Worm (Caenorhabditis elegans) whole organism, L2 larva: Measurements from ENCODE around the gene clec-252.

Experiments
- C34F6.9 ChIP-seq: fragments of 150-350 bp; optimal IDR thresholded peaks from 2 replicates; lab custom pipeline; 2014; ENCODE audit warnings: missing biosample characterization, missing genetic modification characterization
- R02D3.7 ChIP-seq: fragments of 150-350 bp; optimal IDR thresholded peaks from 2 replicates; lab custom pipeline; 2014; ENCODE audit warnings: missing biosample characterization, missing genetic modification characterization
- Y55F3AM.14 ChIP-seq: fragments of 200-800 bp; sonication (Bioruptor generic); optimal IDR thresholded peaks from 2 replicates; lab custom pipeline; 2018; ENCODE audit warnings: mild to moderate bottlenecking, missing genetic modification characterization, missing compliant biosample characterization
- ZK546.5 ChIP-seq: sonication (generic microtip); optimal IDR thresholded peaks from 2 replicates; lab custom pipeline; 2017; ENCODE audit warnings: missing biosample characterization, missing genetic modification characterization
- alr-1 ChIP-seq: fragments of 150-350 bp; optimal IDR thresholded peaks from 2 replicates; lab custom pipeline; 2014; ENCODE audit warnings: missing biosample characterization, missing genetic modification characterization
- aly-2 ChIP-seq: fragments of 150-350 bp; optimal IDR thresholded peaks from 2 replicates; lab custom pipeline; 2014; ENCODE audit warnings: missing biosample characterization, missing genetic modification characterization
- ceh-16 ChIP-seq: fragments of 150-350 bp; optimal IDR thresholded peaks from 2 replicates; lab custom pipeline; 2014; ENCODE audit warnings: missing biosample characterization, missing genetic modification characterization
- ceh-82 ChIP-seq: fragments of 150-350 bp; optimal IDR thresholded peaks from 2 replicates; lab custom pipeline; 2014; ENCODE audit warnings: missing biosample characterization, missing genetic modification characterization
- dmd-4 ChIP-seq: sonication (generic microtip); optimal IDR thresholded peaks from 2 replicates; lab custom pipeline; 2017; ENCODE audit warnings: missing biosample characterization, missing genetic modification characterization
- egl-27 ChIP-seq: sonication (generic microtip); optimal IDR thresholded peaks from 3 replicates; lab custom pipeline; 2017; ENCODE audit warnings: missing biosample characterization, missing genetic modification reagents, missing genetic modification characterization
- elt-1 ChIP-seq: fragments of 150-350 bp; optimal IDR thresholded peaks from 2 replicates; lab custom pipeline; 2014; ENCODE audit warnings: missing biosample characterization, missing genetic modification characterization
- elt-3 ChIP-seq: sonication (generic microtip); optimal IDR thresholded peaks from 2 replicates; lab custom pipeline; 2017; ENCODE audit warnings: missing biosample characterization, missing genetic modification characterization
- fos-1 ChIP-seq: fragments of 150-350 bp; optimal IDR thresholded peaks from 2 replicates; lab custom pipeline; 2014; ENCODE audit warnings: missing biosample characterization, missing genetic modification characterization
- lin-13 ChIP-seq: fragments of 150-350 bp; optimal IDR thresholded peaks from 2 replicates; lab custom pipeline; 2014; ENCODE audit warnings: missing biosample characterization, missing genetic modification reagents, missing genetic modification characterization
- lsy-2 ChIP-seq, 2 experiments: fragments of 150-350 bp in 1 of 2; sonication (generic microtip) in 1 of 2; optimal IDR thresholded peaks; 2 replicates each; lab custom pipeline; 2014 to 2017; ENCODE audit warnings: missing biosample characterization in 2 of 2, missing genetic modification characterization in 2 of 2
- mab-5 ChIP-seq: fragments of 150-350 bp; optimal IDR thresholded peaks from 2 replicates; lab custom pipeline; 2014; ENCODE audit warnings: missing biosample characterization, missing genetic modification characterization
- mbf-1 ChIP-seq: sonication (generic microtip); optimal IDR thresholded peaks from 2 replicates; lab custom pipeline; 2017; ENCODE audit warnings: missing biosample characterization, missing genetic modification characterization
- mdl-1 ChIP-seq, 2 experiments: fragments of 150-350 bp in 1 of 2; sonication (generic microtip) in 1 of 2; optimal IDR thresholded peaks; 2 replicates each; lab custom pipeline; 2017; ENCODE audit warnings: missing biosample characterization in 2 of 2, missing genetic modification characterization in 2 of 2
- nhr-23 ChIP-seq: fragments of 150-350 bp; optimal IDR thresholded peaks from 2 replicates; lab custom pipeline; 2014; ENCODE audit warnings: missing biosample characterization, missing genetic modification reagents, missing genetic modification characterization
- nhr-25 ChIP-seq: fragments of 150-350 bp; sonication (generic microtip); optimal IDR thresholded peaks from 3 replicates; lab custom pipeline; 2014; ENCODE audit warnings: missing biosample characterization, missing genetic modification characterization
- nhr-6 ChIP-seq: fragments of 150-350 bp; optimal IDR thresholded peaks from 2 replicates; lab custom pipeline; 2014; ENCODE audit warnings: missing biosample characterization, missing genetic modification characterization
- sem-4 ChIP-seq: fragments of 150-350 bp; optimal IDR thresholded peaks from 2 replicates; lab custom pipeline; 2014; ENCODE audit warnings: missing biosample characterization, missing genetic modification reagents, missing genetic modification characterization
- skn-1 ChIP-seq: sonication (generic microtip); optimal IDR thresholded peaks from 2 replicates; lab custom pipeline; 2017; ENCODE audit warnings: missing biosample characterization, missing genetic modification characterization
- sma-9 ChIP-seq, 2 experiments: fragments of 150-350 bp in 1 of 2; sonication (generic microtip) in 1 of 2; optimal IDR thresholded peaks; 2 replicates each; lab custom pipeline; 2014 to 2016; ENCODE audit warnings: missing genetic modification characterization in 2 of 2, mild to moderate bottlenecking in 1 of 2, missing biosample characterization in 1 of 2, missing compliant biosample characterization in 1 of 2, missing genetic modification reagents in 1 of 2, moderate library complexity in 1 of 2
- snpc-4 ChIP-seq: fragments of 150-350 bp; optimal IDR thresholded peaks from 2 replicates; lab custom pipeline; 2014; ENCODE audit warnings: missing biosample characterization, missing genetic modification characterization
- unc-39 ChIP-seq: fragments of 150-350 bp; optimal IDR thresholded peaks from 2 replicates; lab custom pipeline; 2014; ENCODE audit warnings: missing biosample characterization, missing genetic modification characterization
- unc-55 ChIP-seq: fragments of 150-350 bp; sonication (generic microtip); optimal IDR thresholded peaks from 3 replicates; lab custom pipeline; 2014; ENCODE audit warnings: missing biosample characterization, missing genetic modification reagents, missing genetic modification characterization
- unc-62 ChIP-seq: fragments of 150-350 bp; optimal IDR thresholded peaks from 2 replicates; lab custom pipeline; 2014; ENCODE audit warnings: missing biosample characterization, missing genetic modification reagents, missing genetic modification characterization
- zag-1 ChIP-seq: fragments of 150-350 bp; optimal IDR thresholded peaks from 2 replicates; lab custom pipeline; 2014; ENCODE audit warnings: missing biosample characterization, missing genetic modification characterization
- ztf-1 ChIP-seq: fragments of 200-800 bp; sonication (Bioruptor generic); conservative IDR thresholded peaks from 2 replicates; pipeline ENCODE4 v1.3.6; 2022; ENCODE audit warnings: missing genetic modification characterization, missing compliant biosample characterization

The clec-252 gene

ce11 chrV:18719956-18720489, 28.6 kb downstream of the clec-252 start, which contains the start of gene Y17D7C.2:
Y17D7C.2 (minus strand) TSS chrV:18719987.
- TF ChIP-seq mdl-1 (tag; optimal IDR thresholded peaks at IDR 0.05; lab: Kevin White, UChicago) (no peak), elt-1 (tag; lab: Kevin White, UChicago) (no peak), fos-1 (tag; lab: Kevin White, UChicago) (peak; percentile 91), zag-1 (tag; lab: Kevin White, UChicago) (no peak)
- TF ChIP-seq, all 48 proteins: peak for 1

ce11 chrV:18719412-18719811, 29.2 kb downstream of the clec-252 start:
- TF ChIP-seq R02D3.7 (tag; lab: Kevin White, UChicago) (no peak), nhr-23 (tag; lab: Kevin White, UChicago) (peak; percentile 34)

ce11 chrV:18712118-18712517, 36.5 kb downstream of the clec-252 start:
- TF ChIP-seq unc-39 (tag; lab: Kevin White, UChicago), result no peak

- TF ChIP-seq aly-2 (tag; lab: Kevin White, UChicago), result no peak
- no peak for TF ChIP-seq R02D3.7 (tag; lab: Kevin White, UChicago)
- no peak for TF ChIP-seq ceh-16 (tag; lab: Kevin White, UChicago)
- TF ChIP-seq nhr-25 (tag; lab: Kevin White, UChicago), result no peak
- TF ChIP-seq unc-55 (GFP tag; lab: Kevin White, UChicago), result no peak
- TF ChIP-seq ceh-82 (tag; lab: Kevin White, UChicago), result no peak
- no peak for TF ChIP-seq sma-9 (GFP tag; optimal IDR thresholded peaks at IDR 0.05; lab: Kevin White, UChicago)
- no peak for TF ChIP-seq sma-9 (tag; optimal IDR thresholded peaks at IDR 0.05; lab: Kevin White, UChicago)
- no peak for TF ChIP-seq sem-4
- no peak for TF ChIP-seq mbf-1 (tag; lab: Kevin White, UChicago)
- no peak for TF ChIP-seq egl-27 (tag; lab: Kevin White, UChicago)
- no peak for TF ChIP-seq ZK546.5
- TF ChIP-seq ztf-1 (GFP tag; lab: Robert Waterston, UW), result no peak
- no peak for TF ChIP-seq unc-62 (GFP tag; lab: Kevin White, UChicago)
- TF ChIP-seq lin-13 (GFP tag; lab: Kevin White, UChicago), result no peak
- TF ChIP-seq dmd-4, result no peak
- no peak for TF ChIP-seq mab-5 (tag; lab: Kevin White, UChicago)
- no peak for TF ChIP-seq snpc-4
Observed at ce11 chrV:18711362-18711761, 37.3 kb downstream of the clec-252 start.

- TF ChIP-seq unc-55 (GFP tag; lab: Kevin White, UChicago) (peak; percentile 68), lin-13 (GFP tag; lab: Kevin White, UChicago) (peak; percentile 33), sem-4 (peak; percentile 88), lsy-2 (tag; optimal IDR thresholded peaks at IDR 0.05; lab: Kevin White, UChicago) (peak in 1 of 2 experiments; percentile 64), C34F6.9 (tag; lab: Kevin White, UChicago) (peak; percentile 28), elt-3 (tag; lab: Kevin White, UChicago) (no peak), alr-1 (tag; lab: Kevin White, UChicago) (no peak)
Observed at ce11 chrV:18710045-18710490, 38.6 kb downstream of the clec-252 start.

ce11 chrV:18709203-18709860, 39.3 kb downstream of the clec-252 start, which contains the start of gene Y17D7C.6:
Y17D7C.6 (plus strand) TSS chrV:18709810.
- TF ChIP-seq ZK546.5, result no peak
- no peak for TF ChIP-seq skn-1
- TF ChIP-seq nhr-6 (tag; lab: Kevin White, UChicago), result no peak
- no peak for TF ChIP-seq ztf-1 (GFP tag; lab: Robert Waterston, UW)
- no peak for TF ChIP-seq Y55F3AM.14 (GFP tag; lab: Kevin White, UChicago)
- TF ChIP-seq, all 48 proteins: peak for 0
